Worm (Caenorhabditis elegans): ENCODE measurements around the gene cpt-4.

cpt-4 gene

ce11 chrV:5018810-5019274 is 8.7 kb downstream of the cpt-4 start, which contains the start of gene srr-4:
TSS of gene srr-4 (plus strand) at chrV:5019224.
- TF ChIP-seq mdl-1 (tag; optimal IDR thresholded peaks at IDR 0.05): no peak
- TF ChIP-seq lin-13 (GFP tag; optimal IDR thresholded peaks at IDR 0.05): no peak
- TF ChIP-seq skn-1 (tag; optimal IDR thresholded peaks at IDR 0.05): peak; percentile 39
- no peak for TF ChIP-seq zag-1 (tag; optimal IDR thresholded peaks at IDR 0.05)
- no peak for TF ChIP-seq nhr-23 (tag; optimal IDR thresholded peaks at IDR 0.05)
- no peak for TF ChIP-seq nhr-25 (tag; optimal IDR thresholded peaks at IDR 0.05)
- TF ChIP-seq lin-11 (tag; optimal IDR thresholded peaks at IDR 0.05): no peak
- peak; percentile 66 for TF ChIP-seq fos-1 (tag; optimal IDR thresholded peaks at IDR 0.05)
- TF ChIP-seq unc-39 (tag; optimal IDR thresholded peaks at IDR 0.05): no peak
- peak; percentile 18 for TF ChIP-seq sma-9 (GFP tag; optimal IDR thresholded peaks at IDR 0.05)
- no peak for TF ChIP-seq sma-9 (tag; optimal IDR thresholded peaks at IDR 0.05)
- TF ChIP-seq snpc-4 (tag; optimal IDR thresholded peaks at IDR 0.05): no peak

ce11 chrV:5018067-5018466 is 9.5 kb downstream of the cpt-4 start:
- TF ChIP-seq nhr-237 (tag; optimal IDR thresholded peaks at IDR 0.05): no peak
- TF ChIP-seq alr-1 (tag; optimal IDR thresholded peaks at IDR 0.05): no peak
- peak; percentile 42 for TF ChIP-seq Y55F3AM.14 (GFP tag; optimal IDR thresholded peaks at IDR 0.05)
- TF ChIP-seq nhr-12 (tag; optimal IDR thresholded peaks at IDR 0.05): no peak
- TF ChIP-seq ceh-16 (tag; optimal IDR thresholded peaks at IDR 0.05): no peak
- no peak for TF ChIP-seq zag-1 (tag; optimal IDR thresholded peaks at IDR 0.05)
- peak; percentile 55 for TF ChIP-seq sma-9 (GFP tag; optimal IDR thresholded peaks at IDR 0.05)
- TF ChIP-seq sma-9 (tag; optimal IDR thresholded peaks at IDR 0.05): no peak
- peak; percentile 38 for TF ChIP-seq fos-1 (tag; optimal IDR thresholded peaks at IDR 0.05)

- TF ChIP-seq ztf-1 (GFP tag; conservative IDR thresholded peaks at IDR 0.05): no peak
Observed at ce11 chrV:5016728-5017127, 10.8 kb downstream of the cpt-4 start.

- peak; percentile 71 for TF ChIP-seq fos-1 (tag; optimal IDR thresholded peaks at IDR 0.05)
- TF ChIP-seq nhr-25 (tag; optimal IDR thresholded peaks at IDR 0.05): no peak
- TF ChIP-seq nhr-21 (tag; optimal IDR thresholded peaks at IDR 0.05): no peak
- no peak for TF ChIP-seq aly-2 (tag; optimal IDR thresholded peaks at IDR 0.05)
Observed at ce11 chrV:5012193-5012853, 15.2 kb downstream of the cpt-4 start, which contains the start of gene srr-6. TSS of gene srr-6 (plus strand) at chrV:5012803.

- TF ChIP-seq nhr-6 (tag; optimal IDR thresholded peaks at IDR 0.05): no peak
Observed at ce11 chrV:5001386-5001785, 26.1 kb downstream of the cpt-4 start, which contains the start of gene srr-8. TSS of gene srr-8 (plus strand) at chrV:5001686.

- TF ChIP-seq ZK546.5 (tag; optimal IDR thresholded peaks at IDR 0.05) (no peak), fos-1 (tag; optimal IDR thresholded peaks at IDR 0.05) (peak; percentile 66)
Observed at ce11 chrV:5000406-5000805, 27.1 kb downstream of the cpt-4 start, which contains the start of gene ugt-7. TSS of gene ugt-7 (minus strand) at chrV:5000566.

- TF ChIP-seq skn-1 (tag; optimal IDR thresholded peaks at IDR 0.05) (no peak), unc-62 (GFP tag; optimal IDR thresholded peaks at IDR 0.05) (no peak), sma-3 (GFP tag; optimal IDR thresholded peaks at IDR 0.05) (no peak), egl-27 (tag; optimal IDR thresholded peaks at IDR 0.05) (no peak), ztf-11 (tag; optimal IDR thresholded peaks at IDR 0.05) (no peak), nhr-77 (tag; optimal IDR thresholded peaks at IDR 0.05) (no peak), F13H6.1 (tag; optimal IDR thresholded peaks at IDR 0.05) (no peak), gmeb-1 (tag; optimal IDR thresholded peaks at IDR 0.05) (no peak), elt-3 (tag; optimal IDR thresholded peaks at IDR 0.05) (no peak)
Observed at ce11 chrV:4995155-4995554, 32.4 kb downstream of the cpt-4 start, which contains the start of gene ncx-9. TSS of gene ncx-9 (minus strand) at chrV:4995255.

Data from whole organism, L2 larva.